Fruit fly (Drosophila melanogaster): ENCODE results near the gene RpL10Aa.

- TF ChIP-seq CG7357 (GFP tag; IDR thresholded peaks at IDR 0.05), result no peak
- no peak for TF ChIP-seq tll (GFP tag; optimal IDR thresholded peaks at IDR 0.05)
- no peak for TF ChIP-seq CG11456 (GFP tag; IDR thresholded peaks at IDR 0.05)
- TF ChIP-seq Hr51 (GFP tag; optimal IDR thresholded peaks at IDR 0.05), result no peak
- no peak for TF ChIP-seq Spps (tag; optimal IDR thresholded peaks at IDR 0.05)
- TF ChIP-seq esg (GFP tag; conservative IDR thresholded peaks at IDR 0.05), result no peak
- TF ChIP-seq lola (GFP tag; optimal IDR thresholded peaks at IDR 0.05), result no peak
- no peak for TF ChIP-seq CG3847 (GFP tag; IDR thresholded peaks at IDR 0.05)
- no peak for TF ChIP-seq CG10959 (GFP tag; IDR thresholded peaks at IDR 0.05)
Observed at dm6 chr3R:15079185-15079584, 42.0 kb downstream of the RpL10Aa start, which contains the start of gene CG6974.
